Fruit fly (Drosophila melanogaster) whole organism, embryonic: ENCODE data around the gene CG15528.

Experiments used
- B-H2 ChIP-seq: fragments of 200-800 bp; sonication (Bioruptor generic); optimal IDR thresholded peaks from 2 replicates; lab custom pipeline; 2018; ENCODE audit warnings: missing biosample characterization, mild to moderate bottlenecking, missing genetic modification characterization
- CG10366 ChIP-seq: fragments of 200-800 bp; sonication (Bioruptor generic); IDR thresholded peaks from 2 replicates; pipeline ENCODE4 v1.3.6; 2022; ENCODE audit warnings: missing biosample characterization, missing genetic modification characterization
- CG11723 ChIP-seq: fragments of 200-800 bp; sonication (Bioruptor generic); optimal IDR thresholded peaks from 2 replicates; lab custom pipeline; 2017; ENCODE audit warnings: missing biosample characterization, mild to moderate bottlenecking, missing genetic modification characterization
- CG12391 ChIP-seq: fragments of 200-800 bp; sonication (Bioruptor generic); optimal IDR thresholded peaks from 3 replicates; lab custom pipeline; 2018; ENCODE audit warnings: missing biosample characterization, mild to moderate bottlenecking, missing genetic modification characterization, moderate library complexity
- CG13287 ChIP-seq: fragments of 200-800 bp; sonication (Bioruptor generic); IDR thresholded peaks from 2 replicates; pipeline ENCODE4 v1.3.6; 2022; ENCODE audit warnings: missing biosample characterization, missing genetic modification characterization; ENCODE audit not compliant: partially characterized antibody
- CG13624 ChIP-seq: fragments of 200-800 bp; sonication (Bioruptor generic); optimal IDR thresholded peaks from 2 replicates; lab custom pipeline; 2016; ENCODE audit warnings: missing biosample characterization, missing genetic modification characterization
- CG15479 ChIP-seq: fragments of 200-800 bp; sonication (Bioruptor generic); optimal IDR thresholded peaks from 3 replicates; lab custom pipeline; 2019; ENCODE audit warnings: missing biosample characterization, mild to moderate bottlenecking, missing genetic modification characterization, moderate library complexity
- CG16815 ChIP-seq: fragments of 200-800 bp; sonication (Bioruptor generic); optimal IDR thresholded peaks from 3 replicates; lab custom pipeline; 2017; ENCODE audit warnings: missing biosample characterization, mild to moderate bottlenecking, missing genetic modification characterization
- CG17912 ChIP-seq: fragments of 200-800 bp; sonication (Bioruptor generic); optimal IDR thresholded peaks from 2 replicates; lab custom pipeline; 2018; ENCODE audit warnings: missing biosample characterization, mild to moderate bottlenecking, missing genetic modification characterization
- CG18619 ChIP-seq: fragments of 200-800 bp; sonication (Bioruptor generic); optimal IDR thresholded peaks from 3 replicates; lab custom pipeline; 2017; ENCODE audit warnings: missing biosample characterization, mild to moderate bottlenecking, missing genetic modification characterization
- CG3065 ChIP-seq: fragments of 200-800 bp; sonication (Bioruptor generic); optimal IDR thresholded peaks from 2 replicates; lab custom pipeline; 2016; ENCODE audit warnings: missing biosample characterization, missing genetic modification characterization
- CG32772 ChIP-seq: fragments of 200-800 bp; sonication (Bioruptor generic); IDR thresholded peaks from 2 replicates; pipeline ENCODE4 v1.3.6; 2022; ENCODE audit warnings: missing biosample characterization, missing genetic modification characterization
- CG3995 ChIP-seq: fragments of 200-800 bp; sonication (Bioruptor generic); optimal IDR thresholded peaks from 3 replicates; lab custom pipeline; 2016; ENCODE audit warnings: missing biosample characterization, missing genetic modification characterization
- CG42726 ChIP-seq: fragments of 200-800 bp; sonication (Bioruptor generic); IDR thresholded peaks from 2 replicates; pipeline ENCODE4 v1.3.6; 2022; ENCODE audit warnings: missing biosample characterization, missing genetic modification characterization; ENCODE audit not compliant: partially characterized antibody
- CG6654 ChIP-seq: fragments of 200-800 bp; sonication (Bioruptor generic); optimal IDR thresholded peaks from 2 replicates; lab custom pipeline; 2017; ENCODE audit warnings: missing biosample characterization, mild to moderate bottlenecking, missing genetic modification characterization
- CG6683 ChIP-seq: fragments of 200-800 bp; sonication (Bioruptor generic); optimal IDR thresholded peaks from 2 replicates; lab custom pipeline; 2017; ENCODE audit warnings: missing biosample characterization, mild to moderate bottlenecking, missing genetic modification characterization, missing genetic modification reagents
- CG7963 ChIP-seq: fragments of 200-800 bp; sonication (Bioruptor generic); IDR thresholded peaks from 3 replicates; pipeline ENCODE4 v1.3.6; 2022; ENCODE audit warnings: missing biosample characterization, missing genetic modification characterization; ENCODE audit not compliant: partially characterized antibody
- CG8388 ChIP-seq: fragments of 200-800 bp; sonication (Bioruptor generic); optimal IDR thresholded peaks from 2 replicates; lab custom pipeline; 2019; ENCODE audit warnings: missing biosample characterization, mild to moderate bottlenecking, missing genetic modification characterization, moderate library complexity
- CG8944 ChIP-seq: fragments of 200-800 bp; sonication (Bioruptor generic); optimal IDR thresholded peaks from 3 replicates; lab custom pipeline; 2016; ENCODE audit warnings: missing biosample characterization, missing genetic modification characterization
- CG9932 ChIP-seq: fragments of 200-800 bp; sonication (Bioruptor generic); IDR thresholded peaks from 2 replicates; pipeline ENCODE4 v1.3.6; 2022; ENCODE audit warnings: missing biosample characterization, missing genetic modification characterization
- CTCF ChIP-seq: fragments of 200-800 bp; sonication (Bioruptor generic); optimal IDR thresholded peaks from 2 replicates; lab custom pipeline; 2017; ENCODE audit warnings: missing biosample characterization, mild to moderate bottlenecking, missing genetic modification characterization, moderate library complexity
- Chrac-16 ChIP-seq: fragments of 200-800 bp; sonication (Bioruptor generic); optimal IDR thresholded peaks from 3 replicates; lab custom pipeline; 2016; ENCODE audit warnings: missing biosample characterization, missing genetic modification characterization
- Doc2 ChIP-seq: fragments of 200-800 bp; sonication (Bioruptor generic); IDR thresholded peaks from 2 replicates; pipeline ENCODE4 v1.3.6; 2022; ENCODE audit warnings: missing biosample characterization, missing genetic modification characterization
- Doc3 ChIP-seq: fragments of 200-800 bp; sonication (Bioruptor generic); IDR thresholded peaks from 3 replicates; pipeline ENCODE4 v1.3.6; 2022; ENCODE audit warnings: missing biosample characterization, missing genetic modification characterization; ENCODE audit not compliant: partially characterized antibody
- Dp ChIP-seq: fragments of 200-800 bp; sonication (Bioruptor generic); optimal IDR thresholded peaks from 2 replicates; lab custom pipeline; 2018; ENCODE audit warnings: missing biosample characterization, mild to moderate bottlenecking, missing genetic modification characterization, moderate library complexity
- E2f2 ChIP-seq: fragments of 200-800 bp; sonication (Bioruptor generic); IDR thresholded peaks from 2 replicates; pipeline ENCODE4 v1.3.6; 2022; ENCODE audit warnings: missing biosample characterization, missing genetic modification characterization
- HLHmδ ChIP-seq: fragments of 200-800 bp; sonication (Bioruptor generic); optimal IDR thresholded peaks from 2 replicates; lab custom pipeline; 2018; ENCODE audit warnings: missing biosample characterization, mild to moderate bottlenecking, missing genetic modification characterization, moderate library complexity
- Hmx ChIP-seq: fragments of 200-800 bp; sonication (Bioruptor generic); optimal IDR thresholded peaks from 2 replicates; lab custom pipeline; 2016; ENCODE audit warnings: missing biosample characterization, missing genetic modification characterization
- Hr3 ChIP-seq: fragments of 200-800 bp; sonication (Bioruptor generic); optimal IDR thresholded peaks from 3 replicates; lab custom pipeline; 2016; ENCODE audit warnings: missing biosample characterization, missing genetic modification characterization
- Nf-YB ChIP-seq: fragments of 200-800 bp; sonication (Bioruptor generic); optimal IDR thresholded peaks from 3 replicates; lab custom pipeline; 2019; ENCODE audit warnings: missing biosample characterization, mild to moderate bottlenecking, missing genetic modification characterization, moderate library complexity
- Opbp ChIP-seq: fragments of 200-800 bp; sonication (Bioruptor generic); IDR thresholded peaks from 3 replicates; pipeline ENCODE4 v1.3.6; 2022; ENCODE audit warnings: missing biosample characterization, missing genetic modification characterization; ENCODE audit not compliant: partially characterized antibody
- Scr ChIP-seq: fragments of 200-800 bp; sonication (Bioruptor generic); IDR thresholded peaks from 2 replicates; pipeline ENCODE4 v1.3.6; 2022; ENCODE audit warnings: missing biosample characterization, missing genetic modification characterization; ENCODE audit not compliant: partially characterized antibody
- Xrp1 ChIP-seq: fragments of 200-800 bp; sonication (Bioruptor generic); IDR thresholded peaks from 2 replicates; pipeline ENCODE4 v1.3.6; 2022; ENCODE audit warnings: missing biosample characterization, missing genetic modification characterization
- dpn ChIP-seq, 2 experiments: fragments of 200-800 bp; sonication (Bioruptor generic); optimal IDR thresholded peaks; 3 replicates each; lab custom pipeline; 2016; ENCODE audit warnings: missing biosample characterization in 2 of 2, missing genetic modification characterization in 2 of 2
- exex ChIP-seq: fragments of 200-800 bp; sonication (Bioruptor generic); optimal IDR thresholded peaks from 4 replicates; lab custom pipeline; 2018; ENCODE audit warnings: missing biosample characterization, mild to moderate bottlenecking, missing genetic modification characterization, moderate library complexity
- fd102C ChIP-seq: fragments of 200-800 bp; sonication (Bioruptor generic); optimal IDR thresholded peaks from 2 replicates; lab custom pipeline; 2018; ENCODE audit warnings: missing biosample characterization, mild to moderate bottlenecking, missing genetic modification characterization, moderate library complexity
- fd64A ChIP-seq: fragments of 200-800 bp; sonication (Bioruptor generic); optimal IDR thresholded peaks from 3 replicates; lab custom pipeline; 2018; ENCODE audit warnings: missing biosample characterization, mild to moderate bottlenecking, missing genetic modification characterization
- gcm ChIP-seq: fragments of 200-800 bp; sonication (Bioruptor generic); optimal IDR thresholded peaks from 2 replicates; lab custom pipeline; 2019; ENCODE audit warnings: missing biosample characterization, mild to moderate bottlenecking, missing genetic modification characterization, moderate library complexity
- hkb ChIP-seq, 2 experiments: fragments of 200-800 bp in 1 of 2; fragments of >200 bp in 1 of 2; sonication (Bioruptor generic) in 1 of 2; IDR thresholded peaks in 1 of 2; optimal IDR thresholded peaks in 1 of 2; 2 replicates each; pipeline versions ENCODE4 v1.3.6 to Lab custom; 2017 to 2022; ENCODE audit warnings: missing biosample characterization in 1 of 2, missing genetic modification characterization in 1 of 2
- lilli ChIP-seq: fragments of 200-800 bp; sonication (Bioruptor generic); optimal IDR thresholded peaks from 3 replicates; lab custom pipeline; 2016; ENCODE audit warnings: missing biosample characterization, missing genetic modification characterization
- mld ChIP-seq: fragments of 200-800 bp; sonication (Bioruptor generic); IDR thresholded peaks from 3 replicates; pipeline ENCODE4 v1.3.6; 2022; ENCODE audit warnings: missing biosample characterization, missing genetic modification characterization; ENCODE audit not compliant: partially characterized antibody
- oc ChIP-seq: fragments of 200-800 bp; sonication (Bioruptor generic); optimal IDR thresholded peaks from 2 replicates; lab custom pipeline; 2018; ENCODE audit warnings: missing biosample characterization, mild to moderate bottlenecking, missing genetic modification characterization, moderate library complexity
- pum ChIP-seq: fragments of 200-800 bp; sonication (Bioruptor generic); optimal IDR thresholded peaks from 2 replicates; lab custom pipeline; 2016; ENCODE audit warnings: missing biosample characterization, missing genetic modification characterization
- sima ChIP-seq: fragments of 200-800 bp; sonication (Bioruptor generic); optimal IDR thresholded peaks from 2 replicates; lab custom pipeline; 2016; ENCODE audit warnings: missing biosample characterization, missing genetic modification characterization
- sisA ChIP-seq: fragments of 200-800 bp; sonication (Bioruptor generic); IDR thresholded peaks from 2 replicates; pipeline ENCODE4 v1.3.6; 2022; ENCODE audit warnings: missing biosample characterization, missing genetic modification characterization
- ssp ChIP-seq: fragments of 200-800 bp; sonication (Bioruptor generic); IDR thresholded peaks from 2 replicates; pipeline ENCODE4 v1.3.6; 2022; ENCODE audit warnings: missing biosample characterization, missing genetic modification characterization
- tx ChIP-seq: fragments of 200-800 bp; sonication (Bioruptor generic); optimal IDR thresholded peaks from 2 replicates; lab custom pipeline; 2016; ENCODE audit warnings: missing biosample characterization, missing genetic modification characterization
- wdn ChIP-seq: fragments of 200-800 bp; sonication (Bioruptor generic); IDR thresholded peaks from 2 replicates; pipeline ENCODE4 v1.3.6; 2022; ENCODE audit warnings: missing biosample characterization, missing genetic modification characterization
- zfh1 ChIP-seq: fragments of 200-800 bp; sonication (Bioruptor generic); IDR thresholded peaks from 3 replicates; pipeline ENCODE4 v1.3.6; 2022; ENCODE audit warnings: missing biosample characterization, missing genetic modification characterization

The CG15528 gene

dm6 chr3R:30055915-30056544 is 4.1 kb upstream of the CG15528 start, which contains the start of the genes Rpp14b and spn-A (continued):
- TF ChIP-seq pum (no peak), CG12391 (tag; lab: Kevin White, UChicago) (no peak), CG13624 (GFP tag; lab: Kevin White, UChicago) (no peak), CG15479 (peak; percentile 81), CG11723 (GFP tag; lab: Kevin White, UChicago) (no peak), CTCF (GFP tag; lab: Kevin White, UChicago) (no peak), CG10366 (GFP tag; lab: Robert Waterston, UW) (peak; percentile 43; the same call in 1 of the 2 replicates), CG3065 (GFP tag; lab: Kevin White, UChicago) (no peak), CG18619 (no peak), B-H2 (GFP tag; lab: Kevin White, UChicago) (peak; percentile 46), CG8388 (GFP tag; lab: Kevin White, UChicago) (peak; percentile 8), CG9932 (GFP tag; lab: Robert Waterston, UW) (peak; percentile 71), Doc3 (GFP tag; lab: Robert Waterston, UW) (0 out of 3 replicates have a peak, but pooled peaks have one; percentile 7), Xrp1 (GFP tag; lab: Robert Waterston, UW) (0 out of 2 replicates have a peak, but pooled peaks have one; percentile 36), CG3995 (GFP tag; lab: Kevin White, UChicago) (peak; percentile 1), CG13287 (GFP tag; lab: Robert Waterston, UW) (no peak), fd102C (GFP tag; lab: Kevin White, UChicago) (no peak), zfh1 (GFP tag; lab: Robert Waterston, UW) (no peak), tx (GFP tag; lab: Kevin White, UChicago) (no peak), Chrac-16 (GFP tag; lab: Kevin White, UChicago) (peak; percentile 7), Scr (no peak), CG32772 (GFP tag; lab: Robert Waterston, UW) (peak; percentile 46; the same call in 1 of the 2 replicates), CG6654 (GFP tag; lab: Kevin White, UChicago) (no peak), wdn (GFP tag; lab: Robert Waterston, UW) (no peak), CG16815 (GFP tag; lab: Kevin White, UChicago) (peak; percentile 17), E2f2 (peak; percentile 56), Doc2 (GFP tag; lab: Robert Waterston, UW) (no peak), CG17912 (GFP tag; lab: Kevin White, UChicago) (no peak), fd64A (GFP tag; lab: Kevin White, UChicago) (no peak), mld (GFP tag; lab: Robert Waterston, UW) (no peak), CG8944 (GFP tag; lab: Kevin White, UChicago) (no peak), Nf-YB (no peak), Opbp (GFP tag; lab: Robert Waterston, UW) (no peak), ssp (GFP tag; lab: Robert Waterston, UW) (no peak), sima (GFP tag; lab: Kevin White, UChicago) (no peak), CG42726 (GFP tag; lab: Robert Waterston, UW) (no peak), lilli (peak; percentile 37), Hmx (GFP tag; lab: Kevin White, UChicago) (no peak), exex (tag; lab: Kevin White, UChicago) (no peak), oc (no peak), hkb (optimal IDR thresholded peaks at IDR 0.05; lab: Kevin White, UChicago) (no peak), hkb (GFP tag; IDR thresholded peaks at IDR 0.05; lab: Robert Waterston, UW) (no peak), Hr3 (GFP tag; lab: Kevin White, UChicago) (no peak), sisA (peak; percentile 25; the same call in 1 of the 2 replicates), CG6683 (GFP tag; lab: Kevin White, UChicago) (no peak), dpn (GFP tag; optimal IDR thresholded peaks at IDR 0.05; lab: Kevin White, UChicago) (no peak), Dp (GFP tag; lab: Kevin White, UChicago) (peak; percentile 41), gcm (GFP tag; lab: Kevin White, UChicago) (peak; percentile 89), CG7963 (GFP tag; lab: Robert Waterston, UW) (no peak; the same call in 2 of the 3 replicates), HLHmδ (GFP tag; lab: Kevin White, UChicago) (no peak)
